Worm (Caenorhabditis elegans) whole organism, L1 larva: ENCODE measurements around the gene twk-18.

ENCODE experiments used
- ces-1 ChIP-seq: fragments of 150-350 bp; optimal IDR thresholded peaks from 2 replicates; lab custom pipeline; 2014; ENCODE audit warnings: missing biosample characterization, missing genetic modification reagents, missing genetic modification characterization
- hpl-2 ChIP-seq: fragments of 150-350 bp; optimal IDR thresholded peaks from 2 replicates; lab custom pipeline; 2014; ENCODE audit warnings: missing biosample characterization, missing genetic modification reagents, missing genetic modification characterization
- pag-3 ChIP-seq: sonication (generic microtip); optimal IDR thresholded peaks from 2 replicates; lab custom pipeline; 2017; ENCODE audit warnings: missing genetic modification characterization, mild to moderate bottlenecking, missing compliant biosample characterization, antibody characterized with exemption, borderline replicate concordance; ENCODE audit not compliant: insufficient read depth

DNA sequence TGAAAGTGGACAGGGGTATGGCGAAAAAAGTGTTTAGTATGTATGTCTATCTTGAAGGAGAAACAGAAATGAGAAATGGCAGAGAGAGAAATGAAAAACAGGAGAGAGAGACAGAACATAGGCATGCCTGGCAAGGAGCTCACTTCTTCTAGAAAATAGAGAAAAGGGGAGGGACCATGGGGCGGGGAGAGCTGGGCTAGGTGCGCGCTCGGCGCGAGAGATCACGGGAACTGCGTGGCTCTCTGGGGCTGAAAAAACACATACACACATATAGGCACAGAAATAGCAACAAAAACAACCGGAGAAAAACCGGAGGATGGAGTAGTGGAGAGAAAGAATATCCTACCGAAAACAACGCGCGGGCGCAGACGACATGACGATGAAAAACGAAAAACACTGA, 35.9 kb upstream of the twk-18 start:
- TF ChIP-seq pag-3 (tag; lab: Kevin White, UChicago): no peak
- TF ChIP-seq hpl-2: no peak
- no peak for TF ChIP-seq ces-1
